Worm (Caenorhabditis elegans) whole organism, late embryonic: ENCODE data around the gene mksr-1.

Experiments
- C08G9.2 ChIP-seq: sonication (generic microtip); optimal IDR thresholded peaks from 2 replicates; lab custom pipeline; 2016; ENCODE audit warnings: mild to moderate bottlenecking, missing genetic modification characterization, moderate library complexity, missing compliant biosample characterization
- F13H6.1 ChIP-seq: sonication (generic microtip); optimal IDR thresholded peaks from 2 replicates; lab custom pipeline; 2016; ENCODE audit warnings: missing genetic modification characterization, missing compliant biosample characterization
- K09A11.1 ChIP-seq: sonication (generic microtip); optimal IDR thresholded peaks from 2 replicates; lab custom pipeline; 2017; ENCODE audit warnings: antibody characterized with exemption, mild to moderate bottlenecking, missing genetic modification characterization, missing compliant biosample characterization; ENCODE audit not compliant: insufficient read depth
- T23F11.4 ChIP-seq: fragments of 200-800 bp; sonication (Bioruptor generic); optimal IDR thresholded peaks from 2 replicates; lab custom pipeline; 2018; ENCODE audit warnings: mild to moderate bottlenecking, missing genetic modification characterization, missing compliant biosample characterization
- Y22D7AL.16 ChIP-seq: sonication (generic microtip); optimal IDR thresholded peaks from 2 replicates; lab custom pipeline; 2016; ENCODE audit warnings: missing genetic modification characterization, missing compliant biosample characterization
- ceh-14 ChIP-seq: sonication (generic microtip); optimal IDR thresholded peaks from 2 replicates; lab custom pipeline; 2016; ENCODE audit warnings: missing genotype, missing genetic modification characterization, missing compliant biosample characterization
- ceh-18 ChIP-seq: sonication (generic microtip); optimal IDR thresholded peaks from 2 replicates; lab custom pipeline; 2016; ENCODE audit warnings: missing genetic modification characterization, missing compliant biosample characterization
- ceh-19 ChIP-seq: fragments of 200-800 bp; sonication (Bioruptor generic); optimal IDR thresholded peaks from 2 replicates; lab custom pipeline; 2018; ENCODE audit warnings: mild to moderate bottlenecking, missing genetic modification characterization, missing compliant biosample characterization
- ceh-22 ChIP-seq: sonication (generic microtip); optimal IDR thresholded peaks from 2 replicates; lab custom pipeline; 2017; ENCODE audit warnings: missing biosample characterization, missing genetic modification characterization
- ceh-24 ChIP-seq: sonication (generic microtip); optimal IDR thresholded peaks from 2 replicates; lab custom pipeline; 2016; ENCODE audit warnings: mild to moderate bottlenecking, missing genetic modification characterization, missing compliant biosample characterization
- ceh-34 ChIP-seq: sonication (generic microtip); optimal IDR thresholded peaks from 2 replicates; lab custom pipeline; 2016; ENCODE audit warnings: mild to moderate bottlenecking, missing genetic modification characterization, missing compliant biosample characterization
- ceh-45 ChIP-seq: fragments of 200-800 bp; sonication (Bioruptor generic); IDR thresholded peaks from 2 replicates; pipeline ENCODE4 v1.3.6; 2022; ENCODE audit warnings: missing genetic modification reagents, missing genetic modification characterization, missing compliant biosample characterization
- ceh-48 ChIP-seq: sonication (generic microtip); optimal IDR thresholded peaks from 2 replicates; lab custom pipeline; 2016; ENCODE audit warnings: missing genetic modification characterization, inconsistent platforms, missing compliant biosample characterization
- ceh-6 ChIP-seq: fragments of 200-800 bp; sonication (Bioruptor generic); optimal IDR thresholded peaks from 2 replicates; lab custom pipeline; 2018; ENCODE audit warnings: mild to moderate bottlenecking, missing genetic modification characterization, missing compliant biosample characterization
- ceh-9 ChIP-seq: sonication (generic microtip); optimal IDR thresholded peaks from 2 replicates; lab custom pipeline; 2016; ENCODE audit warnings: mild to moderate bottlenecking, missing genetic modification characterization, inconsistent platforms, missing compliant biosample characterization
- che-1 ChIP-seq: sonication (generic microtip); optimal IDR thresholded peaks from 2 replicates; lab custom pipeline; 2016; ENCODE audit warnings: mild to moderate bottlenecking, missing genetic modification characterization, missing compliant biosample characterization
- dmd-4 ChIP-seq: sonication (generic microtip); optimal IDR thresholded peaks from 2 replicates; lab custom pipeline; 2016; ENCODE audit warnings: borderline replicate concordance, missing genetic modification characterization, missing compliant biosample characterization
- elt-2 ChIP-seq: sonication (generic microtip); optimal IDR thresholded peaks from 2 replicates; lab custom pipeline; 2016; ENCODE audit warnings: missing genetic modification reagents, missing genetic modification characterization, missing compliant biosample characterization
- elt-4 ChIP-seq: sonication (generic microtip); optimal IDR thresholded peaks from 2 replicates; lab custom pipeline; 2016; ENCODE audit warnings: missing genetic modification characterization, missing compliant biosample characterization
- fax-1 ChIP-seq: sonication (generic microtip); optimal IDR thresholded peaks from 2 replicates; lab custom pipeline; 2016; ENCODE audit warnings: missing genotype, missing genetic modification characterization, missing compliant biosample characterization
- fkh-10 ChIP-seq: fragments of 150-350 bp; optimal IDR thresholded peaks from 2 replicates; lab custom pipeline; 2014; ENCODE audit warnings: missing biosample characterization, missing genetic modification reagents, missing genetic modification characterization
- fkh-6 ChIP-seq: sonication (generic microtip); optimal IDR thresholded peaks from 2 replicates; lab custom pipeline; 2016; ENCODE audit warnings: missing genetic modification characterization, missing compliant biosample characterization
- hlh-6 ChIP-seq: sonication (generic microtip); optimal IDR thresholded peaks from 2 replicates; lab custom pipeline; 2016; ENCODE audit warnings: missing genotype, missing genetic modification characterization, missing compliant biosample characterization
- hlh-8 ChIP-seq: sonication (generic microtip); optimal IDR thresholded peaks from 2 replicates; lab custom pipeline; 2016; ENCODE audit warnings: missing genotype, missing genetic modification characterization, missing compliant biosample characterization
- lim-6 ChIP-seq: sonication (generic microtip); optimal IDR thresholded peaks from 2 replicates; lab custom pipeline; 2016; ENCODE audit warnings: missing genetic modification characterization, missing compliant biosample characterization
- lin-11 ChIP-seq: fragments of 200-800 bp; sonication (Bioruptor generic); optimal IDR thresholded peaks from 2 replicates; lab custom pipeline; 2018; ENCODE audit warnings: mild to moderate bottlenecking, missing genetic modification characterization, missing compliant biosample characterization
- mec-3 ChIP-seq: sonication (generic microtip); optimal IDR thresholded peaks from 2 replicates; lab custom pipeline; 2016; ENCODE audit warnings: borderline replicate concordance, missing genetic modification characterization, missing compliant biosample characterization
- nhr-232 ChIP-seq: sonication (generic microtip); optimal IDR thresholded peaks from 2 replicates; lab custom pipeline; 2016; ENCODE audit warnings: missing genetic modification characterization, missing compliant biosample characterization
- npax-4 ChIP-seq: sonication (generic microtip); optimal IDR thresholded peaks from 2 replicates; lab custom pipeline; 2016; ENCODE audit warnings: missing genetic modification characterization, missing compliant biosample characterization
- pag-3 ChIP-seq: sonication (generic microtip); optimal IDR thresholded peaks from 2 replicates; lab custom pipeline; 2016; ENCODE audit warnings: missing compliant biosample characterization, missing genetic modification characterization, borderline replicate concordance
- pat-9 ChIP-seq: fragments of 200-800 bp; sonication (Bioruptor generic); optimal IDR thresholded peaks from 2 replicates; lab custom pipeline; 2018; ENCODE audit warnings: mild to moderate bottlenecking, missing genetic modification characterization, moderate library complexity, missing compliant biosample characterization
- pax-1 ChIP-seq: fragments of 150-350 bp; optimal IDR thresholded peaks from 2 replicates; lab custom pipeline; 2014; ENCODE audit warnings: missing biosample characterization, missing genetic modification characterization
- pha-2 ChIP-seq: sonication (generic microtip); optimal IDR thresholded peaks from 2 replicates; lab custom pipeline; 2017; ENCODE audit warnings: mild to moderate bottlenecking, missing genetic modification characterization, missing compliant biosample characterization
- pha-4 ChIP-seq: fragments of 150-350 bp; optimal IDR thresholded peaks from 2 replicates; lab custom pipeline; 2018; ENCODE audit warnings: missing biosample characterization, missing genetic modification reagents, missing genetic modification characterization
- pqm-1 ChIP-seq: sonication (generic microtip); optimal IDR thresholded peaks from 2 replicates; lab custom pipeline; 2016; ENCODE audit warnings: missing genetic modification characterization, missing compliant biosample characterization
- rnt-1 ChIP-seq: sonication (generic microtip); optimal IDR thresholded peaks from 2 replicates; lab custom pipeline; 2016; ENCODE audit warnings: missing genetic modification characterization, missing compliant biosample characterization
- sdc-2 ChIP-seq: sonication (generic microtip); optimal IDR thresholded peaks from 2 replicates; lab custom pipeline; 2016; ENCODE audit warnings: missing genotype, missing genetic modification characterization, missing compliant biosample characterization
- sox-2 ChIP-seq: fragments of 200-800 bp; sonication (Bioruptor generic); IDR thresholded peaks from 2 replicates; pipeline ENCODE4 v1.3.6; 2022; ENCODE audit warnings: missing genetic modification reagents, missing genetic modification characterization, missing compliant biosample characterization
- sox-4 ChIP-seq: sonication (generic microtip); optimal IDR thresholded peaks from 2 replicates; lab custom pipeline; 2017; ENCODE audit warnings: mild to moderate bottlenecking, missing genetic modification characterization, inconsistent platforms, missing compliant biosample characterization
- syd-9 ChIP-seq: sonication (generic microtip); optimal IDR thresholded peaks from 2 replicates; lab custom pipeline; 2016; ENCODE audit warnings: mild to moderate bottlenecking, missing genetic modification characterization, moderate library complexity, missing compliant biosample characterization
- tbx-2 ChIP-seq: sonication (generic microtip); optimal IDR thresholded peaks from 2 replicates; lab custom pipeline; 2016; ENCODE audit warnings: missing genetic modification characterization, missing compliant biosample characterization
- tbx-7 ChIP-seq: sonication (generic microtip); optimal IDR thresholded peaks from 2 replicates; lab custom pipeline; 2016; ENCODE audit warnings: missing genotype, missing genetic modification characterization, missing compliant biosample characterization
- ttx-3 ChIP-seq: sonication (generic microtip); optimal IDR thresholded peaks from 2 replicates; lab custom pipeline; 2016; ENCODE audit warnings: missing genetic modification reagents, missing genetic modification characterization, missing compliant biosample characterization
- unc-3 ChIP-seq, 2 experiments: fragments of 200-800 bp in 1 of 2; sonication (Bioruptor generic) in 1 of 2; sonication (generic microtip) in 1 of 2; conservative IDR thresholded peaks in 1 of 2; optimal IDR thresholded peaks in 1 of 2; 2 replicates each; pipeline versions ENCODE4 v1.3.6 to Lab custom; 2016 to 2022; ENCODE audit warnings: missing compliant biosample characterization in 2 of 2, missing genetic modification characterization in 2 of 2, missing genetic modification reagents in 1 of 2
- unc-42 ChIP-seq: sonication (generic microtip); optimal IDR thresholded peaks from 2 replicates; lab custom pipeline; 2016; ENCODE audit warnings: missing genotype, missing genetic modification characterization, missing compliant biosample characterization
- zip-5 ChIP-seq: sonication (generic microtip); optimal IDR thresholded peaks from 2 replicates; lab custom pipeline; 2016; ENCODE audit warnings: missing genetic modification characterization, missing compliant biosample characterization

The mksr-1 gene

ce11 chrX:1093154-1093553 is 24.2 kb upstream of the mksr-1 start (continued):
- TF ChIP-seq pha-4 (no peak), ceh-45 (GFP tag; lab: Robert Waterston, UW) (no peak), rnt-1 (tag; lab: Kevin White, UChicago) (peak; percentile 70), dmd-4 (tag; lab: Kevin White, UChicago) (no peak), mec-3 (tag; lab: Kevin White, UChicago) (no peak), syd-9 (tag; lab: Kevin White, UChicago) (peak; percentile 51), ceh-14 (tag; lab: Kevin White, UChicago) (peak; percentile 66), sox-2 (peak; percentile 70), pag-3 (tag; lab: Kevin White, UChicago) (no peak), sdc-2 (tag; lab: Kevin White, UChicago) (peak; percentile 88), ceh-18 (tag; lab: Kevin White, UChicago) (peak; percentile 99), ceh-6 (no peak), tbx-2 (peak; percentile 85), C08G9.2 (tag; lab: Kevin White, UChicago) (peak; percentile 49), K09A11.1 (tag; lab: Kevin White, UChicago) (peak; percentile 7), ceh-34 (peak; percentile 91), elt-2 (peak; percentile 35), hlh-6 (tag; lab: Kevin White, UChicago) (peak; percentile 71), npax-4 (tag; lab: Kevin White, UChicago) (no peak), pha-2 (tag; lab: Kevin White, UChicago) (no peak), fax-1 (tag; lab: Kevin White, UChicago) (peak; percentile 43), unc-42 (tag; lab: Kevin White, UChicago) (peak; percentile 84), pqm-1 (tag; lab: Kevin White, UChicago) (peak; percentile 55), Y22D7AL.16 (no peak), ceh-9 (no peak), elt-4 (tag; lab: Kevin White, UChicago) (no peak), che-1 (tag; lab: Kevin White, UChicago) (no peak), lim-6 (tag; lab: Kevin White, UChicago) (no peak), ceh-22 (no peak), zip-5 (tag; lab: Kevin White, UChicago) (no peak), ceh-19 (peak; percentile 8), T23F11.4 (GFP tag; lab: Kevin White, UChicago) (no peak), hlh-8 (tag; lab: Kevin White, UChicago) (peak; percentile 86), lin-11 (tag; lab: Kevin White, UChicago) (no peak), pax-1 (tag; lab: Kevin White, UChicago) (no peak), pat-9 (tag; lab: Kevin White, UChicago) (no peak), unc-3 (GFP tag; conservative IDR thresholded peaks at IDR 0.05; lab: Robert Waterston, UW) (no peak), unc-3 (tag; optimal IDR thresholded peaks at IDR 0.05; lab: Kevin White, UChicago) (peak; percentile 31), sox-4 (peak; percentile 51), tbx-7 (tag; lab: Kevin White, UChicago) (no peak), ceh-48 (no peak), fkh-10 (GFP tag; lab: Kevin White, UChicago) (no peak), ceh-24 (no peak)

- TF ChIP-seq ceh-24 (no peak), sox-2 (no peak), pha-2 (tag; lab: Kevin White, UChicago) (no peak), pha-4 (no peak), ttx-3 (tag; lab: Kevin White, UChicago) (no peak), ceh-34 (no peak), fkh-6 (no peak), F13H6.1 (tag; lab: Kevin White, UChicago) (no peak), ceh-9 (no peak), npax-4 (tag; lab: Kevin White, UChicago) (no peak), nhr-232 (tag; lab: Kevin White, UChicago) (no peak), ceh-22 (no peak), C08G9.2 (tag; lab: Kevin White, UChicago) (no peak)
Measured at ce11 chrX:1089676-1090075, 20.7 kb upstream of the mksr-1 start.
